Worm (Caenorhabditis elegans): ENCODE measurements around the gene sdf-9.
A peak's percentile ranks its signal among the peaks of the same experiment; 100 is the strongest.

The sdf-9 gene

ce11 chrV:20824962-20825609 lies 27.1 kb downstream of the sdf-9 start, which contains the start of the genes gcy-22 and grl-14:
gcy-22 (minus strand) TSS chrV:20825062.
grl-14 (plus strand) TSS chrV:20825559.
- TF ChIP-seq snpc-4 (tag; optimal IDR thresholded peaks at IDR 0.05), result no peak
- TF ChIP-seq unc-120 (tag; optimal IDR thresholded peaks at IDR 0.05; ENCODE audit: poor library complexity, severe bottlenecking), result no peak
- TF ChIP-seq unc-62 (GFP tag; optimal IDR thresholded peaks at IDR 0.05), result no peak
- TF ChIP-seq pha-4 (tag; optimal IDR thresholded peaks at IDR 0.05), result no peak
- TF ChIP-seq zip-8 (tag; optimal IDR thresholded peaks at IDR 0.05), result no peak
- no peak for TF ChIP-seq sptf-1 (tag; optimal IDR thresholded peaks at IDR 0.05)
- TF ChIP-seq nhr-28 (tag; optimal IDR thresholded peaks at IDR 0.05), result no peak
- no peak for TF ChIP-seq sem-2 (GFP tag; optimal IDR thresholded peaks at IDR 0.05)
- no peak for TF ChIP-seq blmp-1 (tag; optimal IDR thresholded peaks at IDR 0.05)
- no peak for TF ChIP-seq lin-32 (GFP tag; optimal IDR thresholded peaks at IDR 0.05)
- TF ChIP-seq bed-3 (GFP tag; optimal IDR thresholded peaks at IDR 0.05), result no peak
- no peak for TF ChIP-seq lin-13 (tag; optimal IDR thresholded peaks at IDR 0.05)
- TF ChIP-seq elt-3 (tag; optimal IDR thresholded peaks at IDR 0.05), result no peak
- no peak for TF ChIP-seq nhr-12 (tag; optimal IDR thresholded peaks at IDR 0.05)
- no peak for TF ChIP-seq ham-2 (GFP tag; optimal IDR thresholded peaks at IDR 0.05)
- TF ChIP-seq nhr-2 (tag; optimal IDR thresholded peaks at IDR 0.05), result no peak
- TF ChIP-seq ces-1 (GFP tag; optimal IDR thresholded peaks at IDR 0.05), result no peak

- TF ChIP-seq flh-1 (GFP tag; optimal IDR thresholded peaks at IDR 0.05), result no peak
- TF ChIP-seq nhr-2 (tag; optimal IDR thresholded peaks at IDR 0.05), result no peak
- no peak for TF ChIP-seq unc-62 (GFP tag; optimal IDR thresholded peaks at IDR 0.05)
- TF ChIP-seq cnd-1 (tag; optimal IDR thresholded peaks at IDR 0.05), result no peak
- TF ChIP-seq snpc-4 (tag; optimal IDR thresholded peaks at IDR 0.05), result no peak
- no peak for TF ChIP-seq nhr-76 (tag; optimal IDR thresholded peaks at IDR 0.05)
- TF ChIP-seq nhr-12 (tag; optimal IDR thresholded peaks at IDR 0.05), result no peak
- TF ChIP-seq pha-4 (tag; optimal IDR thresholded peaks at IDR 0.05), result no peak
- TF ChIP-seq mep-1 (tag; optimal IDR thresholded peaks at IDR 0.05), result no peak
- no peak for TF ChIP-seq ces-1 (GFP tag; optimal IDR thresholded peaks at IDR 0.05)
- TF ChIP-seq sptf-1 (tag; optimal IDR thresholded peaks at IDR 0.05), result no peak
- TF ChIP-seq ham-2 (GFP tag; optimal IDR thresholded peaks at IDR 0.05), result no peak
- TF ChIP-seq unc-120 (tag; optimal IDR thresholded peaks at IDR 0.05; ENCODE audit: poor library complexity, severe bottlenecking), result no peak
- no peak for TF ChIP-seq unc-39 (tag; optimal IDR thresholded peaks at IDR 0.05)
- no peak for TF ChIP-seq lsy-2 (tag; optimal IDR thresholded peaks at IDR 0.05)
- TF ChIP-seq ztf-11 (tag; optimal IDR thresholded peaks at IDR 0.05), result no peak
- no peak for TF ChIP-seq ceh-43 (GFP tag; optimal IDR thresholded peaks at IDR 0.05)
- no peak for TF ChIP-seq nhr-28 (tag; optimal IDR thresholded peaks at IDR 0.05)
- TF ChIP-seq ceh-83 (GFP tag; optimal IDR thresholded peaks at IDR 0.05), result no peak
- TF ChIP-seq mab-5 (tag; optimal IDR thresholded peaks at IDR 0.05), result no peak
Measured at ce11 chrV:20826618-20827017, 28.6 kb downstream of the sdf-9 start.

- no peak for TF ChIP-seq nhr-28 (tag; optimal IDR thresholded peaks at IDR 0.05)
- peak; percentile 70 for TF ChIP-seq ces-1 (GFP tag; optimal IDR thresholded peaks at IDR 0.05)
- TF ChIP-seq mep-1 (tag; optimal IDR thresholded peaks at IDR 0.05), result peak; percentile 5
Measured at ce11 chrV:20828820-20829219, 30.8 kb downstream of the sdf-9 start, which contains the start of gene sbt-1. sbt-1 (minus strand) TSS chrV:20828881.

ce11 chrV:20829511-20829910 lies 31.5 kb downstream of the sdf-9 start, which contains the start of gene num-1:
num-1 (plus strand) TSS chrV:20829811.
- TF ChIP-seq zip-8 (tag; optimal IDR thresholded peaks at IDR 0.05), result no peak
- no peak for TF ChIP-seq ces-1 (GFP tag; optimal IDR thresholded peaks at IDR 0.05)
- no peak for TF ChIP-seq ceh-39 (tag; optimal IDR thresholded peaks at IDR 0.05)
- no peak for TF ChIP-seq tbx-8 (GFP tag; optimal IDR thresholded peaks at IDR 0.05)
- no peak for TF ChIP-seq mab-5 (tag; optimal IDR thresholded peaks at IDR 0.05)
- TF ChIP-seq flh-1 (GFP tag; optimal IDR thresholded peaks at IDR 0.05), result no peak
- no peak for TF ChIP-seq nhr-237 (tag; optimal IDR thresholded peaks at IDR 0.05)

- TF ChIP-seq lin-13 (tag; optimal IDR thresholded peaks at IDR 0.05), result no peak
- TF ChIP-seq nhr-28 (tag; optimal IDR thresholded peaks at IDR 0.05), result no peak
- TF ChIP-seq unc-120 (tag; optimal IDR thresholded peaks at IDR 0.05; ENCODE audit: poor library complexity, severe bottlenecking), result no peak
- no peak for TF ChIP-seq lsy-2 (tag; optimal IDR thresholded peaks at IDR 0.05)
- no peak for TF ChIP-seq flh-1 (GFP tag; optimal IDR thresholded peaks at IDR 0.05)
- TF ChIP-seq unc-62 (GFP tag; optimal IDR thresholded peaks at IDR 0.05), result no peak
- TF ChIP-seq elt-3 (tag; optimal IDR thresholded peaks at IDR 0.05), result no peak
- TF ChIP-seq ceh-83 (GFP tag; optimal IDR thresholded peaks at IDR 0.05), result no peak
- no peak for TF ChIP-seq ham-2 (GFP tag; optimal IDR thresholded peaks at IDR 0.05)
- no peak for TF ChIP-seq blmp-1 (tag; optimal IDR thresholded peaks at IDR 0.05)
- TF ChIP-seq ceh-43 (GFP tag; optimal IDR thresholded peaks at IDR 0.05), result no peak
- no peak for TF ChIP-seq hlh-1 (tag; optimal IDR thresholded peaks at IDR 0.05)
- TF ChIP-seq ztf-11 (tag; optimal IDR thresholded peaks at IDR 0.05), result no peak
- TF ChIP-seq unc-39 (tag; optimal IDR thresholded peaks at IDR 0.05), result no peak
- no peak for TF ChIP-seq mep-1 (tag; optimal IDR thresholded peaks at IDR 0.05)
- no peak for TF ChIP-seq nhr-12 (tag; optimal IDR thresholded peaks at IDR 0.05)
- TF ChIP-seq drap-1 (GFP tag; optimal IDR thresholded peaks at IDR 0.05), result no peak
- no peak for TF ChIP-seq mls-2 (tag; optimal IDR thresholded peaks at IDR 0.05)
Measured at ce11 chrV:20830409-20830808, 32.4 kb downstream of the sdf-9 start.

Data from whole organism, mixed stage, embryonic.